Worm (Caenorhabditis elegans) whole organism, midembryonic: ENCODE results near the gene gpc-1.

Experiments used
- T22C8.4 ChIP-seq: fragments of 200-800 bp; sonication (Bioruptor generic); IDR thresholded peaks from 2 replicates; pipeline ENCODE4 v1.3.6; 2022; ENCODE audit warnings: missing genetic modification characterization, missing compliant biosample characterization
- flt-1 ChIP-seq: fragments of 200-800 bp; sonication (Bioruptor generic); IDR thresholded peaks from 2 replicates; pipeline ENCODE4 v1.3.6; 2022; ENCODE audit warnings: missing genetic modification characterization, missing compliant biosample characterization
- klf-2 ChIP-seq: fragments of 200-800 bp; sonication (Bioruptor generic); conservative IDR thresholded peaks from 2 replicates; pipeline ENCODE4 v1.3.6; 2022; ENCODE audit warnings: missing genetic modification reagents, missing genetic modification characterization, missing compliant biosample characterization
- ref-1 ChIP-seq: fragments of 200-800 bp; sonication (Bioruptor generic); conservative IDR thresholded peaks from 2 replicates; pipeline ENCODE4 v1.3.6; 2022; ENCODE audit warnings: missing genetic modification reagents, missing genetic modification characterization, missing compliant biosample characterization
- ztf-23 ChIP-seq: fragments of 200-800 bp; sonication (Bioruptor generic); IDR thresholded peaks from 2 replicates; pipeline ENCODE4 v1.3.6; 2022; ENCODE audit warnings: missing genetic modification reagents, missing genetic modification characterization, missing compliant biosample characterization

- TF ChIP-seq klf-2 (GFP tag; lab: Robert Waterston, UW) (no peak), T22C8.4 (GFP tag; lab: Robert Waterston, UW) (no peak), flt-1 (GFP tag; lab: Robert Waterston, UW) (0 out of 2 replicates have a peak, but pooled peaks have one; percentile 24), ref-1 (no peak), ztf-23 (GFP tag; lab: Robert Waterston, UW) (no peak)
Observed at ce11 chrX:12854135-12854534, 30.7 kb downstream of the gpc-1 start.
